In genomic region chr3R:24917814-24918636, dm6 we compare ENCODE assay signal across 5 fruit fly cellular contexts.
TF ChIP-seq lines count a peak whose summit lies in the region.

PIG-S (minus strand) TSS chr3R:24917864.
sud1 (minus strand) TSS chr3R:24917864.
CG11168 (plus strand) TSS chr3R:24918106.

- TF ChIP-seq CTCF in whole organism, embryonic (GFP tag; optimal IDR thresholded peaks at IDR 0.05; lab: Kevin White, UChicago) = no peak

TF ChIP-seq in whole organism, adult, 20 proteins besides CTCF, POLR2A, EP300 and RAD21 (continues in another document):
- TF ChIP-seq pad (GFP tag; optimal IDR thresholded peaks at IDR 0.05; lab: Kevin White, UChicago) (peak; percentile 30), CG33017 (tag; optimal IDR thresholded peaks at IDR 0.05; lab: Kevin White, UChicago) (peak; percentile 3), Clk (GFP tag; optimal IDR thresholded peaks at IDR 0.05; lab: Kevin White, UChicago) (no peak), CG12768 (GFP tag; optimal IDR thresholded peaks at IDR 0.05; lab: Kevin White, UChicago) (no peak), Crg-1 (GFP tag; optimal IDR thresholded peaks at IDR 0.05; lab: Kevin White, UChicago) (peak; percentile 25), Hr96 (GFP tag; optimal IDR thresholded peaks at IDR 0.05; lab: Kevin White, UChicago) (peak; percentile 2), CG7101 (tag; optimal IDR thresholded peaks at IDR 0.05; lab: Kevin White, UChicago) (peak; percentile 58), CG1620 (GFP tag; optimal IDR thresholded peaks at IDR 0.05; lab: Kevin White, UChicago) (no peak), cic (GFP tag; optimal IDR thresholded peaks at IDR 0.05; lab: Kevin White, UChicago) (no peak), cnc (optimal IDR thresholded peaks at IDR 0.05; lab: Kevin White, UChicago) (no peak), Mnt (GFP tag; optimal IDR thresholded peaks at IDR 0.05; lab: Kevin White, UChicago) (peak; percentile 11), CG14711 (tag; optimal IDR thresholded peaks at IDR 0.05; lab: Kevin White, UChicago) (peak; percentile 52), tj (GFP tag; optimal IDR thresholded peaks at IDR 0.05; lab: Kevin White, UChicago) (peak; percentile 15), CG7045 (GFP tag; optimal IDR thresholded peaks at IDR 0.05; lab: Kevin White, UChicago) (no peak), ovo (GFP tag; optimal IDR thresholded peaks at IDR 0.05; lab: Kevin White, UChicago) (no peak), kay (GFP tag; lab: Kevin White, UChicago; ENCODE audit: borderline replicate concordance) (peak; percentile 15), toe (GFP tag; optimal IDR thresholded peaks at IDR 0.05; lab: Kevin White, UChicago) (peak; percentile 51), CG11617 (GFP tag; optimal IDR thresholded peaks at IDR 0.05; lab: Kevin White, UChicago) (peak; percentile 18)

TF ChIP-seq in whole organism, embryonic, 481 proteins besides CTCF, POLR2A, EP300 and RAD21 (continues in another document):
- TF ChIP-seq zfh2 (GFP tag; optimal IDR thresholded peaks at IDR 0.05; lab: Kevin White, UChicago) = no peak
- TF ChIP-seq CG16813 (GFP tag; IDR thresholded peaks at IDR 0.05; lab: Robert Waterston, UW; ENCODE audit: partially characterized antibody) = peak; percentile 95
- no peak for TF ChIP-seq Side (GFP tag; optimal IDR thresholded peaks at IDR 0.05; lab: Kevin White, UChicago)
- no peak for TF ChIP-seq Max (GFP tag; optimal IDR thresholded peaks at IDR 0.05; lab: Kevin White, UChicago)
- no peak for TF ChIP-seq PHDP (tag; optimal IDR thresholded peaks at IDR 0.05; lab: Kevin White, UChicago)
- peak; percentile 73 for TF ChIP-seq ind (GFP tag; optimal IDR thresholded peaks at IDR 0.05; lab: Kevin White, UChicago)
- TF ChIP-seq CG10274 (GFP tag; optimal IDR thresholded peaks at IDR 0.05; lab: Kevin White, UChicago) = no peak
- no peak for TF ChIP-seq CG17568 (GFP tag; optimal IDR thresholded peaks at IDR 0.05; lab: Kevin White, UChicago)
- no peak for TF ChIP-seq CG8765 (GFP tag; IDR thresholded peaks at IDR 0.05; lab: Robert Waterston, UW)
- no peak for TF ChIP-seq CG6175 (GFP tag; IDR thresholded peaks at IDR 0.05; lab: Robert Waterston, UW)
- peak; percentile 55 for TF ChIP-seq vvl (GFP tag; IDR thresholded peaks at IDR 0.05; lab: Robert Waterston, UW)
- no peak for TF ChIP-seq CG6683 (GFP tag; optimal IDR thresholded peaks at IDR 0.05; lab: Kevin White, UChicago)
- TF ChIP-seq CHES-1-like (GFP tag; optimal IDR thresholded peaks at IDR 0.05; lab: Kevin White, UChicago) = no peak
- no peak for TF ChIP-seq Hand (GFP tag; optimal IDR thresholded peaks at IDR 0.05; lab: Kevin White, UChicago)
- 0 out of 2 replicates have a peak, but pooled peaks have one; percentile 16 for TF ChIP-seq NFAT (GFP tag; IDR thresholded peaks at IDR 0.05; lab: Robert Waterston, UW)
- no peak for TF ChIP-seq Awh (GFP tag; IDR thresholded peaks at IDR 0.05; lab: Robert Waterston, UW)
- peak; percentile 50 for TF ChIP-seq CG17328 (GFP tag; IDR thresholded peaks at IDR 0.05; lab: Robert Waterston, UW)
- no peak for TF ChIP-seq zf30C (GFP tag; optimal IDR thresholded peaks at IDR 0.05; lab: Kevin White, UChicago)
- TF ChIP-seq HmgD (GFP tag; optimal IDR thresholded peaks at IDR 0.05; lab: Kevin White, UChicago) = no peak

TF ChIP-seq in whole organism, prepupa, 60 proteins besides CTCF, POLR2A, EP300 and RAD21:
- TF ChIP-seq CG9139 (GFP tag; optimal IDR thresholded peaks at IDR 0.05; lab: Kevin White, UChicago) = no peak
- TF ChIP-seq CG6163 (GFP tag; IDR thresholded peaks at IDR 0.05; lab: Robert Waterston, UW) = peak; percentile 45; the same call in 1 of the 3 replicates
- TF ChIP-seq Sox15 (GFP tag; optimal IDR thresholded peaks at IDR 0.05; lab: Kevin White, UChicago) = peak; percentile 14
- peak; percentile 36 for TF ChIP-seq esn (GFP tag; optimal IDR thresholded peaks at IDR 0.05; lab: Kevin White, UChicago)
- peak; percentile 63 for TF ChIP-seq CG3032 (tag; optimal IDR thresholded peaks at IDR 0.05; lab: Kevin White, UChicago)
- TF ChIP-seq CG15336 (GFP tag; IDR thresholded peaks at IDR 0.05; lab: Robert Waterston, UW) = peak; percentile 26; the same call in 1 of the 2 replicates
- TF ChIP-seq lz (GFP tag; optimal IDR thresholded peaks at IDR 0.05; lab: Kevin White, UChicago) = peak; percentile 41
- TF ChIP-seq CG11902 (GFP tag; optimal IDR thresholded peaks at IDR 0.05; lab: Kevin White, UChicago) = no peak
- peak; percentile 28 for TF ChIP-seq CG31627 (GFP tag; optimal IDR thresholded peaks at IDR 0.05; lab: Kevin White, UChicago)
- TF ChIP-seq CG1621 (tag; optimal IDR thresholded peaks at IDR 0.05; lab: Kevin White, UChicago) = peak; percentile 18
- TF ChIP-seq Sox102F (GFP tag; optimal IDR thresholded peaks at IDR 0.05; lab: Kevin White, UChicago) = no peak
- TF ChIP-seq dsx (GFP tag; optimal IDR thresholded peaks at IDR 0.05; lab: Kevin White, UChicago; ENCODE audit: poor library complexity, severe bottlenecking) = peak; percentile 38
- peak; percentile 11; the same call in 1 of the 2 replicates for TF ChIP-seq CG11294 (GFP tag; IDR thresholded peaks at IDR 0.05; lab: Robert Waterston, UW)
- peak; percentile 54; the same call in 2 of the 3 replicates for TF ChIP-seq eg (GFP tag; IDR thresholded peaks at IDR 0.05; lab: Robert Waterston, UW)
- no peak for TF ChIP-seq CG11762 (GFP tag; optimal IDR thresholded peaks at IDR 0.05; lab: Kevin White, UChicago; ENCODE audit: insufficient read depth)

TF ChIP-seq in whole organism, pupa, 21 proteins besides CTCF, POLR2A, EP300 and RAD21:
- TF ChIP-seq CG9948 (tag; optimal IDR thresholded peaks at IDR 0.05; lab: Kevin White, UChicago) (peak; percentile 57), CG32121 (GFP tag; IDR thresholded peaks at IDR 0.05; lab: Robert Waterston, UW) (peak; percentile 62; the same call in 1 of the 2 replicates), Ets98B (GFP tag; IDR thresholded peaks at IDR 0.05; lab: Robert Waterston, UW) (peak; percentile 41), Pif1B (GFP tag; optimal IDR thresholded peaks at IDR 0.05; lab: Kevin White, UChicago) (no peak), fd96Ca (GFP tag; IDR thresholded peaks at IDR 0.05; lab: Robert Waterston, UW) (peak; percentile 30; the same call in 1 of the 3 replicates), CG17806 (tag; optimal IDR thresholded peaks at IDR 0.05; lab: Kevin White, UChicago) (peak; percentile 29), Snoo (tag; optimal IDR thresholded peaks at IDR 0.05; lab: Kevin White, UChicago) (peak; percentile 58), CG15710 (tag; optimal IDR thresholded peaks at IDR 0.05; lab: Kevin White, UChicago) (peak; percentile 51), CG4496 (GFP tag; IDR thresholded peaks at IDR 0.05; lab: Robert Waterston, UW) (peak; percentile 75; the same call in 2 of the 3 replicates), CG12605 (GFP tag; IDR thresholded peaks at IDR 0.05; lab: Robert Waterston, UW) (no peak)

TF ChIP-seq in whole organism, wandering third instar larva, 38 proteins besides CTCF, POLR2A, EP300 and RAD21:
- TF ChIP-seq OdsH (GFP tag; optimal IDR thresholded peaks at IDR 0.05; lab: Kevin White, UChicago) (peak; percentile 30), pan (optimal IDR thresholded peaks at IDR 0.05; lab: Kevin White, UChicago) (no peak), Hr78 (GFP tag; optimal IDR thresholded peaks at IDR 0.05; lab: Kevin White, UChicago) (no peak), GATAd (GFP tag; optimal IDR thresholded peaks at IDR 0.05; lab: Kevin White, UChicago) (no peak), brk (GFP tag; optimal IDR thresholded peaks at IDR 0.05; lab: Kevin White, UChicago) (no peak), Dif (GFP tag; optimal IDR thresholded peaks at IDR 0.05; lab: Kevin White, UChicago; ENCODE audit: partially characterized antibody) (no peak), sage (GFP tag; optimal IDR thresholded peaks at IDR 0.05; lab: Kevin White, UChicago) (no peak), HLH106 (tag; optimal IDR thresholded peaks at IDR 0.05; lab: Kevin White, UChicago) (peak; percentile 71), h (GFP tag; optimal IDR thresholded peaks at IDR 0.05; lab: Kevin White, UChicago) (no peak), Abd-B (GFP tag; optimal IDR thresholded peaks at IDR 0.05; lab: Kevin White, UChicago) (no peak), sv (GFP tag; optimal IDR thresholded peaks at IDR 0.05; lab: Kevin White, UChicago) (peak; percentile 30), Rel (GFP tag; optimal IDR thresholded peaks at IDR 0.05; lab: Kevin White, UChicago) (no peak), Rel (tag; optimal IDR thresholded peaks at IDR 0.05; lab: Kevin White, UChicago) (no peak), Dfd (GFP tag; optimal IDR thresholded peaks at IDR 0.05; lab: Kevin White, UChicago) (no peak), psq (GFP tag; optimal IDR thresholded peaks at IDR 0.05; lab: Kevin White, UChicago) (peak; percentile 59), lola (GFP tag; optimal IDR thresholded peaks at IDR 0.05; lab: Kevin White, UChicago) (no peak), foxo (GFP tag; optimal IDR thresholded peaks at IDR 0.05; lab: Kevin White, UChicago) (peak in 1 of 2 experiments; percentile 60), tai (GFP tag; optimal IDR thresholded peaks at IDR 0.05; lab: Kevin White, UChicago) (no peak), CG9705 (GFP tag; optimal IDR thresholded peaks at IDR 0.05; lab: Kevin White, UChicago) (peak; percentile 47), jim (GFP tag; optimal IDR thresholded peaks at IDR 0.05; lab: Kevin White, UChicago) (no peak), Myc (optimal IDR thresholded peaks at IDR 0.05; lab: Kevin White, UChicago) (peak; percentile 97), br (GFP tag; optimal IDR thresholded peaks at IDR 0.05; lab: Kevin White, UChicago) (no peak), Mio (GFP tag; optimal IDR thresholded peaks at IDR 0.05; lab: Kevin White, UChicago) (no peak), ey (GFP tag; optimal IDR thresholded peaks at IDR 0.05; lab: Kevin White, UChicago) (peak; percentile 8), Vsx2 (GFP tag; optimal IDR thresholded peaks at IDR 0.05; lab: Kevin White, UChicago; ENCODE audit: partially characterized antibody) (no peak), CrebA (GFP tag; optimal IDR thresholded peaks at IDR 0.05; lab: Kevin White, UChicago; ENCODE audit: borderline replicate concordance) (no peak), Hnf4 (GFP tag; optimal IDR thresholded peaks at IDR 0.05; lab: Kevin White, UChicago) (no peak), woc (GFP tag; optimal IDR thresholded peaks at IDR 0.05; lab: Kevin White, UChicago) (peak; percentile 66), dl (GFP tag; optimal IDR thresholded peaks at IDR 0.05; lab: Kevin White, UChicago; ENCODE audit: insufficient read depth in 1 of 2, partially characterized antibody in 2 of 2) (no peak), CG32264 (GFP tag; optimal IDR thresholded peaks at IDR 0.05; lab: Kevin White, UChicago) (no peak), dmrt93B (GFP tag; optimal IDR thresholded peaks at IDR 0.05; lab: Kevin White, UChicago) (no peak), Sp1 (GFP tag; optimal IDR thresholded peaks at IDR 0.05; lab: Kevin White, UChicago) (no peak), rgr (GFP tag; optimal IDR thresholded peaks at IDR 0.05; lab: Kevin White, UChicago) (peak; percentile 64), usp (GFP tag; optimal IDR thresholded peaks at IDR 0.05; lab: Kevin White, UChicago) (no peak), fru (GFP tag; optimal IDR thresholded peaks at IDR 0.05; lab: Kevin White, UChicago) (no peak)
